Worm (Caenorhabditis elegans): ENCODE data around the gene rpl-32.

DNA sequence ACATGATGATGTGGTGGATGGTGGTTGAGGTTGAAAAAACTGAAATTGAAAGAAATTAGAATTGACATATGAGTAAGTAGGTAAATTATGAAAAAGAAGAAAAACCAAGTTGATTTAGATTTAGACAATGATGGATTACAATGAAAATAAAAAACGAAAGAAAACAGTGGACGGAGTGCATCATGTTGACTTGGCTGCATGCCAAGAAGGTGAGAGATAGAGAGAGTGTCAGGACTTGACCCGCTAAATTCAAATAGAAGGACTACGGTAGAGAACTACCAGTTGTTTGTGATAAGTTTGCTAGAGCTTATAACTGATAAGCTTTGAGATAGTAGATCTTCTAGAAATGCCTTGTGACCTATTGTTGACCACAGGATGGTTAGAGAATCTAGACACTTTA, 4.2 kb upstream of the rpl-32 start, which contains the start of gene T24B8.3:
- TF ChIP-seq lin-13 (GFP tag; optimal IDR thresholded peaks at IDR 0.05) (no peak), elt-3 (tag; optimal IDR thresholded peaks at IDR 0.05) (no peak), dmd-4 (tag; optimal IDR thresholded peaks at IDR 0.05) (no peak), gmeb-1 (tag; optimal IDR thresholded peaks at IDR 0.05) (peak; percentile 4), ZK546.5 (tag; optimal IDR thresholded peaks at IDR 0.05) (no peak), lsy-2 (tag; optimal IDR thresholded peaks at IDR 0.05) (peak in 1 of 2 experiments; percentile 50)

Data from whole organism, L2 larva.